Worm (Caenorhabditis elegans) whole organism, L4/young adult: ENCODE results near the gene ceh-62.

Experiments
- W03F9.2 ChIP-seq: fragments of 150-350 bp; optimal IDR thresholded peaks from 2 replicates; lab custom pipeline; 2014; ENCODE audit warnings: missing biosample characterization, missing genetic modification characterization
- dao-5 ChIP-seq: sonication (generic microtip); optimal IDR thresholded peaks from 2 replicates; lab custom pipeline; 2016; ENCODE audit warnings: missing genotype, missing genetic modification characterization, moderate library complexity, missing compliant biosample characterization
- him-1 ChIP-seq: sonication (generic microtip); optimal IDR thresholded peaks from 2 replicates; lab custom pipeline; 2016; ENCODE audit warnings: missing genotype, missing genetic modification reagents, missing genetic modification characterization, missing compliant biosample characterization

ceh-62 gene

DNA sequence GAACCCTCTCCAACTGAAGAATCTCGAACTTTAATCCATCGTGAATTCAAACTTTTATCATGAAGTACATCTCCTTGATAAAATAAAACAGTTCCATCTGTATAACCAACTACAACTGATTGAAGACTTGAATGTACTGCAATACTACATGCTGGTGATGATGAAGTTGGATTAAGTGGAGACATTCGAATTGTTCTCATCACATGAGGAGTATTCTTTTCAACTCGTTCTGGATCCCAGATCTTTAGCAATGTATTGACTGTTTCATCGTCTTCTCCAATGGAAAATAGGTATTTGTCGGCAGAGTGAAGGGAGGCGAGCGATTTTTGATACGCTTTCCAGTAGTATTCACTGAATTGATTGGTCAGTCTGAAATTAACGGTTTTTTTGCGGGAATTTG, 12.9 kb upstream of the ceh-62 start:
- TF ChIP-seq dao-5 (tag; lab: Kevin White, UChicago) (no peak), W03F9.2 (tag; lab: Kevin White, UChicago) (no peak), him-1 (tag; lab: Kevin White, UChicago) (no peak)

DNA sequence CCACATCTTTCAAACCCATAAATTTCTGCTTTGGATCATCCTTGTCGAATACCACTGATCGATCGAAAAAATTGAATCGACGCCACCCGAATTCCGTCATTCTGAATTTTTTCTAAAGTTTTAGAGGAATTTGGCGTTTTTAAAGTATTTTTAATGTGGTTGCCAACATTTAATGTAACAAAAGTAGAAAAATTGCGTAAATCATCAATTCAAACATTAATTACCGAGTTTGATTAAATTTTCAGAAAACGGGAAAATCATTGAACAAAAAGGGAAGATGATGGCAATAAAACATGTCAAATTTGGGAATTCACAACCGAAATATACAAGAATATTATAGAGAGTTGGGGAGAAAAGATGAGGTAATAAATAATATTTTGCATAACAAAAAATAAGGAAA, 12.1 kb upstream of the ceh-62 start, which contains the start of gene vps-11:
Gene vps-11 (minus strand): TSS at position 101 of the 400 bp plus-strand sequence.
- TF ChIP-seq him-1 (tag; lab: Kevin White, UChicago) = no peak
- no peak for TF ChIP-seq W03F9.2 (tag; lab: Kevin White, UChicago)
- TF ChIP-seq dao-5 (tag; lab: Kevin White, UChicago) = no peak

DNA sequence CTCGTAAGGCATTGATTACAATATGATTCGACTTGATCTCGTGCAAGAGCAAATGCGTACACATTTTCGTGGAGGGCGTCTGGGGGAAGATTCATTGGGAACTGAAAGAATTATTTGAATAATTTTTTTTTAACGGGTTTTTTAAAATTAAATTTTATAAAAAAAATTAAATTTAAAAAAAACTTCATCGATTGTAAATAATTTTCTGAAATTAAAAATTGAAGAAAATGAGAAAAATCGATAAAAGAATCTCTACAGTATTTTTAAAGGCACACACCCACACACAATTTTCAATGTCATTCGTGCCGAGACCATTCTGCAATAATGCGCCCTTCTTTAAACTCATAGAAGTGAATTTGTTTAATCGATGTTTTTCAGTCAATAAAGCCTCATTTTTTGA, 9.3 kb upstream of the ceh-62 start, which contains the start of gene set-14:
Gene set-14 (minus strand): TSS at position 101 of the 400 bp plus-strand sequence.
- TF ChIP-seq dao-5 (tag; lab: Kevin White, UChicago) (no peak), W03F9.2 (tag; lab: Kevin White, UChicago) (no peak), him-1 (tag; lab: Kevin White, UChicago) (no peak)

DNA sequence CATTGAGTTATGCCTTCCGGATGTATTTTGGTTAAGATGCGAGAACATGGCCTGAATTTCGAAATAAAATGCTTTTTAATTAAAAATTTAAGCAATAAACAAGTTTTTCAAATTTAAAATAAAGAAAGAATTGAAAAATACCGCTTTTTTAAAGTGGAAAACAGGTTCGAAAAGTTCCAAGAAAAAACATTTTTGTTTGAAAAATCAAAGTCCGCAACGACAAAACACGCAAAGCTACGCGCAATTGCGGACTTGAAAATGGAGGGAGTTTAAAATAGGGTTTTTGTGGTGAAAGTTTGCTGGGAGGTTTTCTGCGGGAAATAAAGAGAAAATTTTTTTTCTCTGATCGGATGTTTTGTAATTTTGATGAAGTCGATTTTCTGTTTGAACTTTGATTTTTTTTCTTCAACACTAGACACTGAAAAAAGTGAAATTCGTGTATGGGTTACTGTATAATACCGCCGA, 7.1 kb upstream of the ceh-62 start, which contains the start of gene npp-19:
Gene npp-19 (minus strand): TSS at position 51 of the 465 bp plus-strand sequence.
- TF ChIP-seq him-1 (tag; lab: Kevin White, UChicago) (no peak), W03F9.2 (tag; lab: Kevin White, UChicago) (peak; percentile 84)

DNA sequence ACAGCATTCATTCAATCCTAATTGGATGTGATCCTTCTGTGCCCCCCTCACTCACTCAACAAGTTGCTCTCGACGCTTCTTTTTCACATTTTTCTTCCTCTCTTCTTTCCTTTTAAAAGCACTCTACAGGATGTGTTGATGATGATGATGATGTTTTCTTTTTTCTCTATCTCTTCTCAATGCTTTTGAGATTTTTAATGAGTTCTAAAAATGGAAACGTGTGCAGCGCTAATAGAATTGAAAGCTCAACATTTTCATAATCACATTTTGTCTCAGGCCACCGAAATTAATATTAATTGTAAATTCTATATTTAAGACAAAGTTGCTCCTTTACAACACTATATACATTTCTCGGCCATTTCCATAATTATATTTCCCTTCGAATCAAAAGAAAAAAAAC, 5.3 kb upstream of the ceh-62 start:
- TF ChIP-seq him-1 (tag; lab: Kevin White, UChicago) (no peak), dao-5 (tag; lab: Kevin White, UChicago) (no peak), W03F9.2 (tag; lab: Kevin White, UChicago) (no peak)

DNA sequence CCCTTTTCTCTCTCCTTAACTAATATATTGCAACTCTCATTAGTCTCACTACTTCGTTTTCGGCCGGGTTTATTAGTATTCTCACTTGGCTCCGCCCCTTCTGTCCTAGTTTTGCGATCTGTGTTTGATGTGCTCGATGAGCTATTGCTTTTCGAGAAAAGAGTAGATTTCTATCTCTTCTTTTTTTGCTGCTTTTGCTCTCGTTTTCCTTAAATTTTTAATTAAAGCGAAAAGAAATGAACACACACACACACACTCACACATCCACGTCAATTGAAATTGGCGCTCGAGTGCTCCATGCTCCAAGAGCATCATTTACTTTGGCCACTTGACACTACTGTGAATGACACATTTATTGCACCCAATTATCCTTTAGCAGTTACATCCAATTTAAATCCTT, 1.1 kb upstream of the ceh-62 start:
- no peak for TF ChIP-seq dao-5 (tag; lab: Kevin White, UChicago)
- TF ChIP-seq W03F9.2 (tag; lab: Kevin White, UChicago) = no peak
- TF ChIP-seq him-1 (tag; lab: Kevin White, UChicago) = no peak

DNA sequence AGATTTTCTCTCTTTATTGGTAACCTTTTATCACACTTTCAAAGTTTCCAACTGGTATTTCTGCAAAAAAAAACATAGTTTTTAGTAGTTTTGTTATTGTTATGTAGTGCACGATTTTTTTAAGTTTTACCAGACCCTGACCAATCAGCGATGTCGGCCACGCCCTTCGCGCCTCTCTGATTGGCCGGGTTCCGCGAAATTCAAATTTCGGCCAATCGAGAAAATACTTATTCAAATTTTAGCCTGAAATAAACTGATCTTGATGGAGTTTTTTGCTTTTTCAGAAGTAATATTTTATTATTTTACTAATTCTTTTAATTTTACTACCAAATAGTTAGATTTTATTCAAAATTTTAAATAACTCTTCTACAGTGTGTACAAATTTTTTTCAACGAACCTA, 630 bp upstream of the ceh-62 start:
- TF ChIP-seq him-1 (tag; lab: Kevin White, UChicago) (no peak), W03F9.2 (tag; lab: Kevin White, UChicago) (no peak), dao-5 (tag; lab: Kevin White, UChicago) (no peak)

DNA sequence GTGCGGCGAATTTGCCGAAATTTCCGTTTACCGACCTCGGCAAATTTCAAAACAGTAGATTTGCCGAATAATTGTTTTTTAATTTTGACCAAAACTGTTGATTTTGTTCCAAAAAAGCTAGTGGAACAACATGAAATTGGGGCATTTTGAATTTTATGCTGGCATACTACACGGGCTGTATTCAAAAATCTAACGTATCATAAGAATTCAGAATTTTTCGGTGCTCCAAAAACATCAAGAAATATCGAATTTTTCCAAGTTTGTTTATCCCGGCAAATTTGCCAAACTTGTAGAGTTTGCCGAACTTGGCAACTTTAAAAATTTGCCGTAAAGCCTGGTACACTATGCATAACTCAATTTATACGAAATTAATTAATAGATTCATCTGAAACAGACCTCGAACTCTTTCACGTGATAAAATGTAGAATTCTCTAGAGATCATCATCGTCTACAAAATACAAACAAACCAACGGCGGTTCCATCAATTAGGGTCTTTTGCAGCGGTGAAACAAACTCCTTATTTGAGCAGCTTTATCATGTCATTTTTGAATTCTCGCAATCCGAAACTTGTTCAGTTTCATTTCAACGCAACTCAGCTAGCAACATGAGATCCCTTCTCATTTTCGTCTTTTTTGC, 3.3 kb downstream of the ceh-62 start, which contains the start of gene R06F6.14:
Gene R06F6.14 (plus strand): TSS at position 586 of the 636 bp plus-strand sequence.
- TF ChIP-seq dao-5 (tag; lab: Kevin White, UChicago) (no peak), W03F9.2 (tag; lab: Kevin White, UChicago) (no peak), him-1 (tag; lab: Kevin White, UChicago) (no peak)

DNA sequence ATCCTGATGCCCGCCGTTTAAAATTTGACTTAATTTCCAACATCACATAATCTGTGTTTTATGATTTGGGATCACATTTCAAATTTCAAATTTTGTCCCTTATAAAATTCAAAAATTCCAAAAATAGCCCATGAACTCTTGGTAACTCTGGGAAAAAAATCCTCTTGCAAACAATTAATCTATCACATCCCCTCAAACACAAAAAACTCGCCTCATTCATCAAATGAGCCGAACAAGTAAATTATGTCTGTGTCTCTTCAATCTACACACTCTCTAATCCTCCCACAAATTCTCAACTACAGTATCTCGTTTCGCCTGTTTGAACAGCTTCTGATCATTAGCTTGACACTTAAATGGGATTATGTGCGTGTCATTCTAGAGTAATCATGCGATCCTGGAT, 5.2 kb downstream of the ceh-62 start, which contains the start of gene msrp-7:
Gene msrp-7 (plus strand): TSS at position 301 of the 400 bp plus-strand sequence.
- TF ChIP-seq W03F9.2 (tag; lab: Kevin White, UChicago) (no peak), him-1 (tag; lab: Kevin White, UChicago) (no peak), dao-5 (tag; lab: Kevin White, UChicago) (no peak)

DNA sequence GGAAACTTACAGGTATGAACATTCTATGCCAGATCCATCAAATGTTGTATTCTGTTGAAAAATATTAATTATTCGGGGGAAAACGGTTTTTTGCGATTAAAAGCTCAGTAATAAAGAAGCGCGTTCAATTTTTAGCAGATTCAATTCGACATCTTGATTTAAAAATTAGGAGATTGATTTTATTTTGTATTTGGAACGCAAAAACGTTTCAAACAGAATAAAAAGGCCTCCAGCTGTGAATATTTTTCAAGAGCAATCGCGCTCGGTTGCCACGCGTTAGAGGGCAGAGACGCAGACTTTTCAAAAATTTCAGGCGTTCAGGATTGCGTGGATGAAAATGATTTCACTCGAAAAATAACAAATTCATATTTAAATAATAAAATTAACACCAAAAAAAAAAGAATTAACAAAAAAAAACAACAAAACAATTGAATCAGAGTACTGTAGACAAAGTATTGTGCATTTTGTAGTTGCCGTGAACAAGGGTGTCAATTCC, 14.4 kb downstream of the ceh-62 start, which contains the start of gene R06F6.8:
Gene R06F6.8 (minus strand): TSS at position 51 of the 496 bp plus-strand sequence.
- no peak for TF ChIP-seq dao-5 (tag; lab: Kevin White, UChicago)
- no peak for TF ChIP-seq W03F9.2 (tag; lab: Kevin White, UChicago)
- no peak for TF ChIP-seq him-1 (tag; lab: Kevin White, UChicago)

DNA sequence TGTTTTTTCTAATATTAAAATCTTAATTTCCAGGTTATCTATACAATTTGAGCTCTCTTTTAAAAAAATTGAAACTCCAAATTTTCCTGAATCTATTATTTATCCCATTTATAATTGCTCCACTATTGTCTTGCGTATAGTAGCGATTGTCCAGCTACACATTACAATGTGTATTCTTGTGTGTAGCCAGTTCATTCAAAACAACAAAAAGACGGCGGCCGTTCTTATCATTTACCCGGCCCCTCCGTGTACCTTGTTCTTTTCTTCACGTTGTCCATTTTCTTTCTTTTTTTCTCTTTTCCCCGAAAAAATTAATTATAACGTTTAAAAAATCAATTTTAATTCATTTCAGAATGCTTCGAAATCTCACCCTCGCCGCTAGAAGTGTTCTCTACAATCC, 15.1 kb downstream of the ceh-62 start, which contains the start of gene ech-4:
Gene ech-4 (plus strand): TSS at position 353 of the 400 bp plus-strand sequence.
- TF ChIP-seq dao-5 (tag; lab: Kevin White, UChicago) (no peak), him-1 (tag; lab: Kevin White, UChicago) (no peak), W03F9.2 (tag; lab: Kevin White, UChicago) (no peak)

DNA sequence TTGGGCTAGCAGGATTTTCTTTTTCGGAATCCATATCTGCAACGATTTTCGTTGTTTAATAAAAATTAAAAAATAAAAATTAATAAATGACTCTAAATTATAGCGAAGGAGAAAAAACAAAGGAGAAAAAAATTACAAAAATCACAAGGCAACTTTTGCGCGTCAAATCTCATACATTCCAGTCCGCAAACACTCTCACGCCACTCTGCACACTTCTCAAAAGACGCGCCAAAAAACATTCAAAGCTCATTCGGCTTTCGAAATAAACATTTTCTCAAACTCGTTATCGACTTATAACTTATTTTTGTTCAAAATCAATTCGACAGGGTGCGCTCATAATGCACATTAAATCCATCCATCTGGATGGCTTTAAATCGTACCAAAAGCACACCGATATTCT, 18.5 kb downstream of the ceh-62 start, which contains the start of the genes R06F6.12 and mix-1:
Gene R06F6.12 (minus strand): TSS at position 36 of the 400 bp plus-strand sequence.
Gene mix-1 (plus strand): TSS at position 201 of the 400 bp plus-strand sequence.
- no peak for TF ChIP-seq him-1 (tag; lab: Kevin White, UChicago)
- TF ChIP-seq dao-5 (tag; lab: Kevin White, UChicago) = no peak
- peak; percentile 73 for TF ChIP-seq W03F9.2 (tag; lab: Kevin White, UChicago)

DNA sequence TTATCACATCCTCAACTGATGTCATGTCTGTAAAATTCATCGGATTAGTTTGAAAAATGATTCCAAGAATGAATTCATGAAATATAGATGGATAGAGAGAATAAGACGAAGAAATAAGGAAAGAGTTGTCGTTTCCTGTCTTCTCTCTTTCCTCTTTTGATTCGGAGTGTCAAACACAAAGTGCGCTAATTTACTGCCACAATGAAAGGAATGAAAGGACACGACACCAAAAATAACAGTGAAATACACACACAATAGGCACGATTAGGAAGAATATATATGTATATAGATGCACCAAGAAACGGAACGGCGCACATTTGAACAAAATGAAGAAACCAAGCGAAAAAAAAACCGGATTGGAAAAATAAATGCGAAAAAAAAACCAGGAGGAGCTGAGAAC, 23.5 kb downstream of the ceh-62 start, which contains the start of gene VM106R.1:
Gene VM106R.1 (minus strand): TSS at position 101 of the 400 bp plus-strand sequence.
- TF ChIP-seq W03F9.2 (tag; lab: Kevin White, UChicago) = no peak
